Fruit fly (Drosophila melanogaster) whole organism, embryonic: Measurements from ENCODE around the gene CG4896.

Experiments used
- ATbp ChIP-seq: fragments of 200-800 bp; sonication (Bioruptor generic); optimal IDR thresholded peaks from 2 replicates; lab custom pipeline; 2017; ENCODE audit warnings: missing biosample characterization, mild to moderate bottlenecking, missing genetic modification characterization, missing genetic modification reagents
- B-H2 ChIP-seq: fragments of 200-800 bp; sonication (Bioruptor generic); optimal IDR thresholded peaks from 2 replicates; lab custom pipeline; 2018; ENCODE audit warnings: missing biosample characterization, mild to moderate bottlenecking, missing genetic modification characterization
- Bteb2 ChIP-seq: fragments of 200-800 bp; sonication (Bioruptor generic); optimal IDR thresholded peaks from 2 replicates; lab custom pipeline; 2016; ENCODE audit warnings: missing biosample characterization, missing genetic modification characterization
- C15 ChIP-seq: fragments of 200-800 bp; sonication (Bioruptor generic); IDR thresholded peaks from 3 replicates; pipeline ENCODE4 v1.3.6; 2022; ENCODE audit warnings: missing biosample characterization, missing genetic modification characterization
- CG10209 ChIP-seq: fragments of 200-800 bp; sonication (Bioruptor generic); optimal IDR thresholded peaks from 3 replicates; lab custom pipeline; 2017; ENCODE audit warnings: missing biosample characterization, mild to moderate bottlenecking, missing genetic modification characterization, missing genetic modification reagents
- CG1024 ChIP-seq: fragments of 200-800 bp; sonication (Bioruptor generic); IDR thresholded peaks from 2 replicates; pipeline ENCODE4 v1.3.6; 2022; ENCODE audit warnings: missing biosample characterization, missing genetic modification characterization
- CG10274 ChIP-seq: fragments of 200-800 bp; sonication (Bioruptor generic); optimal IDR thresholded peaks from 3 replicates; lab custom pipeline; 2017; ENCODE audit warnings: missing biosample characterization, mild to moderate bottlenecking, missing genetic modification characterization
- CG10979 ChIP-seq: fragments of 200-800 bp; sonication (Bioruptor generic); optimal IDR thresholded peaks from 2 replicates; lab custom pipeline; 2018; ENCODE audit warnings: missing biosample characterization, mild to moderate bottlenecking, missing genetic modification characterization, moderate library complexity
- CG11723 ChIP-seq: fragments of 200-800 bp; sonication (Bioruptor generic); optimal IDR thresholded peaks from 2 replicates; lab custom pipeline; 2017; ENCODE audit warnings: missing biosample characterization, mild to moderate bottlenecking, missing genetic modification characterization
- CG13624 ChIP-seq: fragments of 200-800 bp; sonication (Bioruptor generic); optimal IDR thresholded peaks from 2 replicates; lab custom pipeline; 2016; ENCODE audit warnings: missing biosample characterization, missing genetic modification characterization
- CG1647 ChIP-seq: fragments of 200-800 bp; sonication (Bioruptor generic); optimal IDR thresholded peaks from 3 replicates; lab custom pipeline; 2016; ENCODE audit warnings: missing biosample characterization, missing genetic modification characterization
- CG18764 ChIP-seq: fragments of 200-800 bp; sonication (Bioruptor generic); optimal IDR thresholded peaks from 3 replicates; lab custom pipeline; 2016; ENCODE audit warnings: missing biosample characterization, missing genetic modification characterization
- CG3847 ChIP-seq: fragments of 200-800 bp; sonication (Bioruptor generic); IDR thresholded peaks from 2 replicates; pipeline ENCODE4 v1.3.6; 2022; ENCODE audit warnings: missing biosample characterization, missing genetic modification characterization
- CG4707 ChIP-seq: fragments of 200-800 bp; sonication (Bioruptor generic); optimal IDR thresholded peaks from 2 replicates; lab custom pipeline; 2018; ENCODE audit warnings: missing biosample characterization, mild to moderate bottlenecking, missing genetic modification characterization, moderate library complexity
- CG4730 ChIP-seq: fragments of 200-800 bp; sonication (Bioruptor generic); IDR thresholded peaks from 2 replicates; pipeline ENCODE4 v1.3.6; 2022; ENCODE audit warnings: missing biosample characterization, missing genetic modification characterization
- CG5180 ChIP-seq: fragments of 200-800 bp; sonication (Bioruptor generic); optimal IDR thresholded peaks from 3 replicates; lab custom pipeline; 2017; ENCODE audit warnings: missing biosample characterization, missing genetic modification characterization, mild to moderate bottlenecking, moderate library complexity, missing genetic modification reagents
- CG6765 ChIP-seq: fragments of 200-800 bp; sonication (Bioruptor generic); optimal IDR thresholded peaks from 3 replicates; lab custom pipeline; 2017; ENCODE audit warnings: missing biosample characterization, mild to moderate bottlenecking, missing genetic modification characterization
- CG6813 ChIP-seq: fragments of 200-800 bp; sonication (Bioruptor generic); optimal IDR thresholded peaks from 2 replicates; lab custom pipeline; 2017; ENCODE audit warnings: missing biosample characterization, missing genetic modification characterization, mild to moderate bottlenecking, moderate library complexity, missing genetic modification reagents
- CG9437 ChIP-seq: fragments of 200-800 bp; sonication (Bioruptor generic); optimal IDR thresholded peaks from 2 replicates; lab custom pipeline; 2018; ENCODE audit warnings: missing biosample characterization, mild to moderate bottlenecking, missing genetic modification characterization
- D19A ChIP-seq: fragments of 200-800 bp; optimal IDR thresholded peaks from 3 replicates; lab custom pipeline; 2019; ENCODE audit warnings: missing biosample characterization, mild to moderate bottlenecking, missing genetic modification characterization, moderate library complexity
- ERR ChIP-seq: fragments of 200-800 bp; sonication (Bioruptor generic); optimal IDR thresholded peaks from 2 replicates; lab custom pipeline; 2016; ENCODE audit warnings: missing biosample characterization, missing genetic modification characterization
- Ets97D ChIP-seq: fragments of 200-800 bp; sonication (Bioruptor generic); optimal IDR thresholded peaks from 3 replicates; lab custom pipeline; 2016; ENCODE audit warnings: missing biosample characterization, missing genetic modification characterization
- Gug ChIP-seq: fragments of 200-800 bp; sonication (Bioruptor generic); IDR thresholded peaks from 4 replicates; pipeline ENCODE4 v1.3.6; 2022; ENCODE audit warnings: missing biosample characterization, missing genetic modification characterization
- H2.0 ChIP-seq: fragments of 200-800 bp; sonication (Bioruptor generic); IDR thresholded peaks from 2 replicates; pipeline ENCODE4 v1.3.6; 2022; ENCODE audit warnings: missing biosample characterization, missing genetic modification characterization
- HLH4C ChIP-seq: fragments of 200-800 bp; sonication (Bioruptor generic); IDR thresholded peaks from 3 replicates; pipeline ENCODE4 v1.3.6; 2022; ENCODE audit warnings: missing biosample characterization, missing genetic modification characterization; ENCODE audit not compliant: partially characterized antibody
- HLH54F ChIP-seq: fragments of 200-800 bp; sonication (Bioruptor generic); optimal IDR thresholded peaks from 3 replicates; lab custom pipeline; 2016; ENCODE audit warnings: missing biosample characterization, missing genetic modification characterization
- Hr78 ChIP-seq, 2 experiments: fragments of 200-800 bp in 1 of 2; fragments of >200 bp in 1 of 2; sonication (Bioruptor generic) in 1 of 2; optimal IDR thresholded peaks; 2 replicates each; lab custom pipeline; 2017 to 2019; ENCODE audit warnings: missing biosample characterization in 2 of 2, missing genetic modification characterization in 2 of 2, mild to moderate bottlenecking in 1 of 2, moderate library complexity in 1 of 2
- Jarid2 ChIP-seq: fragments of 200-800 bp; sonication (Bioruptor generic); optimal IDR thresholded peaks from 3 replicates; lab custom pipeline; 2017; ENCODE audit warnings: mild to moderate bottlenecking, missing biosample characterization, missing genetic modification reagents, missing genetic modification characterization
- PHDP ChIP-seq: fragments of 200-800 bp; sonication (Bioruptor generic); optimal IDR thresholded peaks from 3 replicates; lab custom pipeline; 2018; ENCODE audit warnings: missing biosample characterization, mild to moderate bottlenecking, missing genetic modification characterization, moderate library complexity
- Ravus ChIP-seq: fragments of 200-800 bp; sonication (Bioruptor generic); IDR thresholded peaks from 2 replicates; pipeline ENCODE4 v1.3.6; 2022; ENCODE audit warnings: missing biosample characterization, missing genetic modification characterization
- Trl ChIP-seq, 3 experiments: fragments of >200 bp in 2 of 3; fragments of 200-800 bp in 1 of 3; sonication (Bioruptor generic) in 1 of 3; optimal IDR thresholded peaks; 2 replicates in 1 of 3; 3 replicates in 2 of 3; lab custom pipeline; 2016 to 2017; ENCODE audit warnings: missing biosample characterization in 1 of 3, missing genetic modification characterization in 1 of 3
- az2 ChIP-seq: fragments of 200-800 bp; sonication (Bioruptor generic); optimal IDR thresholded peaks from 3 replicates; lab custom pipeline; 2016; ENCODE audit warnings: missing biosample characterization, missing genetic modification characterization
- chinmo ChIP-seq: fragments of 200-800 bp; sonication (Bioruptor generic); IDR thresholded peaks from 4 replicates; pipeline ENCODE4 v1.3.6; 2022; ENCODE audit warnings: missing biosample characterization, missing genetic modification characterization; ENCODE audit not compliant: partially characterized antibody
- croc ChIP-seq: fragments of 200-800 bp; sonication (Bioruptor generic); conservative IDR thresholded peaks from 3 replicates; pipeline ENCODE4 v1.3.6; 2022; ENCODE audit warnings: missing biosample characterization, missing genetic modification characterization
- dati ChIP-seq: fragments of 200-800 bp; sonication (Bioruptor generic); IDR thresholded peaks from 2 replicates; pipeline ENCODE4 v1.3.6; 2022; ENCODE audit warnings: missing biosample characterization, missing genetic modification characterization
- dimm ChIP-seq: fragments of 200-800 bp; sonication (Bioruptor generic); IDR thresholded peaks from 2 replicates; pipeline ENCODE4 v1.3.6; 2022; ENCODE audit warnings: missing biosample characterization, missing genetic modification characterization
- dm ChIP-seq: fragments of 200-800 bp; sonication (Bioruptor generic); optimal IDR thresholded peaks from 3 replicates; lab custom pipeline; 2016; ENCODE audit warnings: missing biosample characterization, missing genetic modification characterization
- dpn ChIP-seq, 2 experiments: fragments of 200-800 bp; sonication (Bioruptor generic); optimal IDR thresholded peaks; 3 replicates each; lab custom pipeline; 2016; ENCODE audit warnings: missing biosample characterization in 2 of 2, missing genetic modification characterization in 2 of 2
- exex ChIP-seq: fragments of 200-800 bp; sonication (Bioruptor generic); optimal IDR thresholded peaks from 4 replicates; lab custom pipeline; 2018; ENCODE audit warnings: missing biosample characterization, mild to moderate bottlenecking, missing genetic modification characterization, moderate library complexity
- fd96Cb ChIP-seq: fragments of 200-800 bp; sonication (Bioruptor generic); optimal IDR thresholded peaks from 2 replicates; lab custom pipeline; 2018; ENCODE audit warnings: missing biosample characterization, mild to moderate bottlenecking, missing genetic modification characterization, moderate library complexity
- gcm ChIP-seq: fragments of 200-800 bp; sonication (Bioruptor generic); optimal IDR thresholded peaks from 2 replicates; lab custom pipeline; 2019; ENCODE audit warnings: missing biosample characterization, mild to moderate bottlenecking, missing genetic modification characterization, moderate library complexity
- gem ChIP-seq: fragments of 200-800 bp; sonication (Bioruptor generic); optimal IDR thresholded peaks from 2 replicates; lab custom pipeline; 2019; ENCODE audit warnings: missing biosample characterization, mild to moderate bottlenecking, missing genetic modification characterization, moderate library complexity
- hkb ChIP-seq, 2 experiments: fragments of 200-800 bp in 1 of 2; fragments of >200 bp in 1 of 2; sonication (Bioruptor generic) in 1 of 2; IDR thresholded peaks in 1 of 2; optimal IDR thresholded peaks in 1 of 2; 2 replicates each; pipeline versions ENCODE4 v1.3.6 to Lab custom; 2017 to 2022; ENCODE audit warnings: missing biosample characterization in 1 of 2, missing genetic modification characterization in 1 of 2
- insv ChIP-seq, 2 experiments: fragments of 200-800 bp; sonication (Bioruptor generic); optimal IDR thresholded peaks; 3 replicates each; lab custom pipeline; 2016 to 2018; ENCODE audit warnings: missing biosample characterization in 2 of 2, missing genetic modification characterization in 2 of 2
- knrl ChIP-seq: fragments of 200-800 bp; sonication (Bioruptor generic); IDR thresholded peaks from 3 replicates; pipeline ENCODE4 v1.3.6; 2022; ENCODE audit warnings: missing biosample characterization, missing genetic modification characterization; ENCODE audit not compliant: partially characterized antibody
- luna ChIP-seq: fragments of 200-800 bp; sonication (Bioruptor generic); optimal IDR thresholded peaks from 2 replicates; lab custom pipeline; 2016; ENCODE audit warnings: missing biosample characterization, missing genetic modification characterization
- scrt ChIP-seq: fragments of 200-800 bp; sonication (Bioruptor generic); optimal IDR thresholded peaks from 2 replicates; lab custom pipeline; 2018; ENCODE audit warnings: missing biosample characterization, mild to moderate bottlenecking, missing genetic modification characterization, moderate library complexity
- tio ChIP-seq: fragments of 200-800 bp; sonication (Bioruptor generic); optimal IDR thresholded peaks from 2 replicates; lab custom pipeline; 2017; ENCODE audit warnings: missing biosample characterization, missing genetic modification characterization, inconsistent platforms
- ttk ChIP-seq: fragments of 200-800 bp; sonication (Bioruptor generic); IDR thresholded peaks from 2 replicates; pipeline ENCODE4 v2.1.2; 2022; ENCODE audit warnings: missing biosample characterization, missing genetic modification characterization

The CG4896 gene

dm6 chr2L:1142730-1143281 is 34.7 kb upstream of the CG4896 start, which contains the start of gene MFS3 (continued):
- TF ChIP-seq CG4707 (no peak), CG9437 (no peak), B-H2 (peak; percentile 14), ERR (GFP tag; lab: Kevin White, UChicago) (no peak), CG13624 (GFP tag; lab: Kevin White, UChicago) (peak; percentile 23), insv (GFP tag; optimal IDR thresholded peaks at IDR 0.05; lab: Kevin White, UChicago) (no peak), fd96Cb (no peak), tio (GFP tag; lab: Kevin White, UChicago) (no peak), CG18764 (GFP tag; lab: Kevin White, UChicago) (no peak), Trl (optimal IDR thresholded peaks at IDR 0.05; lab: Kevin White, UChicago) (peak in 1 of 2 experiments; percentile 3), Trl (GFP tag; optimal IDR thresholded peaks at IDR 0.05; lab: Kevin White, UChicago) (no peak), scrt (GFP tag; lab: Kevin White, UChicago) (peak; percentile 13), PHDP (tag; lab: Kevin White, UChicago) (peak; percentile 20), Bteb2 (GFP tag; lab: Kevin White, UChicago) (no peak), dm (GFP tag; lab: Kevin White, UChicago) (peak; percentile 6), Hr78 (GFP tag; optimal IDR thresholded peaks at IDR 0.05; lab: Kevin White, UChicago) (no peak), CG11723 (no peak), Ets97D (GFP tag; lab: Kevin White, UChicago) (peak; percentile 19), CG3847 (GFP tag; lab: Robert Waterston, UW) (no peak), chinmo (GFP tag; lab: Robert Waterston, UW) (peak; percentile 95), knrl (GFP tag; lab: Robert Waterston, UW) (no peak), CG1647 (no peak), gem (no peak), CG5180 (GFP tag; lab: Kevin White, UChicago) (peak; percentile 3), CG1024 (no peak), az2 (no peak), CG10274 (GFP tag; lab: Kevin White, UChicago) (no peak), hkb (optimal IDR thresholded peaks at IDR 0.05; lab: Kevin White, UChicago) (no peak), hkb (GFP tag; IDR thresholded peaks at IDR 0.05; lab: Robert Waterston, UW) (0 out of 2 replicates have a peak, but pooled peaks have one; percentile 10), Ravus (GFP tag; lab: Robert Waterston, UW) (no peak), Gug (no peak), croc (GFP tag; lab: Robert Waterston, UW) (no peak), ttk (GFP tag; lab: Robert Waterston, UW) (no peak), CG10209 (GFP tag; lab: Kevin White, UChicago) (no peak), dimm (GFP tag; lab: Robert Waterston, UW) (no peak), dpn (GFP tag; optimal IDR thresholded peaks at IDR 0.05; lab: Kevin White, UChicago) (peak in 1 of 2 experiments; percentile 21), CG6813 (GFP tag; lab: Kevin White, UChicago) (no peak), CG6765 (GFP tag; lab: Kevin White, UChicago) (no peak), gcm (GFP tag; lab: Kevin White, UChicago) (peak; percentile 9), HLH54F (GFP tag; lab: Kevin White, UChicago) (no peak), C15 (0 out of 3 replicates have a peak, but pooled peaks have one; percentile 4), ATbp (no peak), D19A (tag; lab: Kevin White, UChicago) (peak; percentile 88), Jarid2 (GFP tag; lab: Kevin White, UChicago) (peak; percentile 66), H2.0 (no peak), luna (GFP tag; lab: Kevin White, UChicago) (no peak), CG10979 (tag; lab: Kevin White, UChicago) (no peak), CG4730 (GFP tag; lab: Robert Waterston, UW) (no peak), exex (tag; lab: Kevin White, UChicago) (no peak), HLH4C (no peak), dati (GFP tag; lab: Robert Waterston, UW) (no peak)
